Worm (Caenorhabditis elegans) whole organism, late embryonic: ENCODE data around the gene elt-6.

Experiments used
- hlh-15 ChIP-seq: sonication (generic microtip); optimal IDR thresholded peaks from 2 replicates; lab custom pipeline; 2016; ENCODE audit warnings: missing genetic modification characterization, missing compliant biosample characterization
- pat-9 ChIP-seq: fragments of 200-800 bp; sonication (Bioruptor generic); optimal IDR thresholded peaks from 2 replicates; lab custom pipeline; 2018; ENCODE audit warnings: mild to moderate bottlenecking, missing genetic modification characterization, moderate library complexity, missing compliant biosample characterization

- TF ChIP-seq pat-9 (tag; lab: Kevin White, UChicago): no peak
- TF ChIP-seq hlh-15: no peak
Observed at ce11 chrIV:1872052-1872451, 45.7 kb upstream of the elt-6 start.
